Worm (Caenorhabditis elegans) whole organism, early embryonic: ENCODE measurements around the gene M57.1.

Source experiments
- B0310.2 ChIP-seq: sonication (generic microtip); optimal IDR thresholded peaks from 2 replicates; lab custom pipeline; 2016; ENCODE audit warnings: mild to moderate bottlenecking, missing genetic modification characterization, missing compliant biosample characterization
- F13C5.2 ChIP-seq: sonication (generic microtip); optimal IDR thresholded peaks from 2 replicates; lab custom pipeline; 2017; ENCODE audit warnings: mild to moderate bottlenecking, missing genetic modification characterization, inconsistent platforms, missing compliant biosample characterization
- aly-1 ChIP-seq: sonication (generic microtip); optimal IDR thresholded peaks from 2 replicates; lab custom pipeline; 2016; ENCODE audit warnings: missing genetic modification characterization, missing compliant biosample characterization
- ama-1 ChIP-seq: fragments of 150-350 bp; optimal IDR thresholded peaks from 2 replicates; lab custom pipeline; 2014
- ceh-13 ChIP-seq: fragments of 200-800 bp; sonication (Bioruptor generic); optimal IDR thresholded peaks from 2 replicates; lab custom pipeline; 2018; ENCODE audit warnings: mild to moderate bottlenecking, missing genetic modification characterization, missing compliant biosample characterization
- ceh-36 ChIP-seq: sonication (generic microtip); optimal IDR thresholded peaks from 2 replicates; lab custom pipeline; 2016; ENCODE audit warnings: missing genetic modification characterization, inconsistent platforms, missing compliant biosample characterization
- ets-7 ChIP-seq: sonication (generic microtip); optimal IDR thresholded peaks from 2 replicates; lab custom pipeline; 2016; ENCODE audit warnings: missing genotype, missing genetic modification characterization, missing compliant biosample characterization
- flt-1 ChIP-seq: fragments of 200-800 bp; sonication (Bioruptor generic); IDR thresholded peaks from 2 replicates; pipeline ENCODE4 v1.3.6; 2022; ENCODE audit warnings: missing genetic modification characterization, missing compliant biosample characterization
- hmbx-1 ChIP-seq: sonication (generic microtip); optimal IDR thresholded peaks from 2 replicates; lab custom pipeline; 2016; ENCODE audit warnings: mild to moderate bottlenecking, missing genetic modification characterization, missing compliant biosample characterization
- hmg-4 ChIP-seq: fragments of 200-800 bp; sonication (Bioruptor generic); optimal IDR thresholded peaks from 2 replicates; lab custom pipeline; 2018; ENCODE audit warnings: mild to moderate bottlenecking, missing genetic modification characterization, missing compliant biosample characterization
- hnd-1 ChIP-seq: sonication (generic microtip); optimal IDR thresholded peaks from 2 replicates; lab custom pipeline; 2016; ENCODE audit warnings: missing genetic modification characterization, missing compliant biosample characterization
- pes-1 ChIP-seq: fragments of 200-800 bp; sonication (Bioruptor generic); IDR thresholded peaks from 2 replicates; pipeline ENCODE4 v1.3.6; 2022; ENCODE audit warnings: missing genetic modification reagents, missing genetic modification characterization, missing compliant biosample characterization
- scrt-1 ChIP-seq: fragments of 200-800 bp; sonication (Bioruptor generic); IDR thresholded peaks from 2 replicates; pipeline ENCODE4 v1.3.6; 2022; ENCODE audit warnings: missing genetic modification characterization, missing compliant biosample characterization
- sea-1 ChIP-seq: fragments of 200-800 bp; sonication (Bioruptor generic); conservative IDR thresholded peaks from 2 replicates; pipeline ENCODE4 v1.3.6; 2022; ENCODE audit warnings: missing genetic modification characterization, missing compliant biosample characterization
- tbx-11 ChIP-seq: fragments of 200-800 bp; sonication (Bioruptor generic); IDR thresholded peaks from 2 replicates; pipeline ENCODE4 v1.3.6; 2022; ENCODE audit warnings: missing genetic modification characterization, missing compliant biosample characterization
- tbx-37 ChIP-seq: fragments of 200-800 bp; sonication (Bioruptor generic); conservative IDR thresholded peaks from 2 replicates; pipeline ENCODE4 v1.3.6; 2022; ENCODE audit warnings: missing genetic modification reagents, missing genetic modification characterization, missing compliant biosample characterization
- tra-4 ChIP-seq: sonication (generic microtip); optimal IDR thresholded peaks from 2 replicates; lab custom pipeline; 2017; ENCODE audit warnings: missing genetic modification characterization, missing compliant biosample characterization

M57.1 gene

DNA sequence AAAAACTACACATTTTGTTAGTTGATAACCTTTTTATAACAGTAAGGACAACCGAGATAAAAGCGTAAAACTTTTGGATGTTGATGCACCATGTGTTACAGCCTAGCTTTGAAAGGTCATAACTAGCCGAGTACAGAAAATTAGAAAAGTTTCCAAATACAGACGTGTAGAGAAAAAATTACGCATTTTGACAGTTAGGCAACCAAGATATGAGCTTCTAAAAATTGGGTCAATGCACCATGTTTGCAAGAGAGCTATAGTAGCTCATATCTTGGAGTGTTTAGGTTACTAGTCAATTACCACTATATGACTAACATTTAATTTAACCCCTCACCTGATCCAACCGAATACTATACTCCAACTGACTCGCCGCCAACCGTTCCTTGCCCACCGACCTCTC is 20.7 kb downstream of the M57.1 start:
- TF ChIP-seq F13C5.2 (no peak), hnd-1 (tag; lab: Kevin White, UChicago) (no peak), tbx-37 (GFP tag; lab: Robert Waterston, UW) (no peak), ama-1 (no peak), tra-4 (tag; lab: Kevin White, UChicago) (no peak), aly-1 (tag; lab: Kevin White, UChicago) (no peak), flt-1 (GFP tag; lab: Robert Waterston, UW) (no peak)

DNA sequence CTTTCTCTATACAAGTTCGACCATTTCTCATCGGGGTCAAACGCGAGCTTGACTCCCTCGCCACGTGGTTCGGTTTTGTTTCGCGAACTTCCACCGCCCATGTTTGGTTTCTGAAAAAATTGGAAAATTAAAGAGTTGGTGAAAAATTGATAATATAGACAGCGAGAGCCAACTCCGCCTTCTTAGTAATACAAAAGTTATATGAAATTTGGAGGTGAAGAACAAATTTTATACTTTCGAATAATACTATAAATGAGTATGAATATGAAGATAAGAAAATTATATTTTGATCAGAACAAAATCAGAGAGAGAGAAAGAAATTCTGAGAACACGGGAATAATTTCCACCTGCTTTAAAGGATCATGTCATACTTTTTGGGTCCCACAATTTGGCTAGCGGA is 25.1 kb downstream of the M57.1 start, which contains the start of gene osm-9:
Gene osm-9, minus strand, starts transcription at position 101 of the 400 bp plus-strand sequence.
- TF ChIP-seq ceh-36 (tag; lab: Kevin White, UChicago): no peak
- no peak for TF ChIP-seq hnd-1 (tag; lab: Kevin White, UChicago)
- TF ChIP-seq hmbx-1 (tag; lab: Kevin White, UChicago): no peak
- TF ChIP-seq F13C5.2: no peak
- TF ChIP-seq sea-1 (GFP tag; lab: Robert Waterston, UW): no peak
- no peak for TF ChIP-seq flt-1 (GFP tag; lab: Robert Waterston, UW)
- TF ChIP-seq ets-7 (tag; lab: Kevin White, UChicago): no peak
- no peak for TF ChIP-seq pes-1 (GFP tag; lab: Robert Waterston, UW)
- no peak for TF ChIP-seq ama-1
- TF ChIP-seq hmg-4 (GFP tag; lab: Kevin White, UChicago): no peak
- TF ChIP-seq tbx-11 (GFP tag; lab: Robert Waterston, UW): no peak
- TF ChIP-seq B0310.2 (tag; lab: Kevin White, UChicago): no peak
- no peak for TF ChIP-seq ceh-13 (GFP tag; lab: Kevin White, UChicago)

- no peak for TF ChIP-seq ceh-36 (tag; lab: Kevin White, UChicago)
- TF ChIP-seq scrt-1: no peak
- TF ChIP-seq hnd-1 (tag; lab: Kevin White, UChicago): no peak
- no peak for TF ChIP-seq B0310.2 (tag; lab: Kevin White, UChicago)
- TF ChIP-seq F13C5.2: no peak
- TF ChIP-seq tra-4 (tag; lab: Kevin White, UChicago): no peak
- TF ChIP-seq hmg-4 (GFP tag; lab: Kevin White, UChicago): no peak
- no peak for TF ChIP-seq flt-1 (GFP tag; lab: Robert Waterston, UW)
- no peak for TF ChIP-seq tbx-11 (GFP tag; lab: Robert Waterston, UW)
- TF ChIP-seq hmbx-1 (tag; lab: Kevin White, UChicago): no peak
- no peak for TF ChIP-seq aly-1 (tag; lab: Kevin White, UChicago)
- no peak for TF ChIP-seq ets-7 (tag; lab: Kevin White, UChicago)
- no peak for TF ChIP-seq ceh-13 (GFP tag; lab: Kevin White, UChicago)
- TF ChIP-seq ama-1: no peak
- no peak for TF ChIP-seq tbx-37 (GFP tag; lab: Robert Waterston, UW)
- no peak for TF ChIP-seq pes-1 (GFP tag; lab: Robert Waterston, UW)
- no peak for TF ChIP-seq sea-1 (GFP tag; lab: Robert Waterston, UW)
Measured at ce11 chrIV:3559201-3559600, 26.9 kb downstream of the M57.1 start.

DNA sequence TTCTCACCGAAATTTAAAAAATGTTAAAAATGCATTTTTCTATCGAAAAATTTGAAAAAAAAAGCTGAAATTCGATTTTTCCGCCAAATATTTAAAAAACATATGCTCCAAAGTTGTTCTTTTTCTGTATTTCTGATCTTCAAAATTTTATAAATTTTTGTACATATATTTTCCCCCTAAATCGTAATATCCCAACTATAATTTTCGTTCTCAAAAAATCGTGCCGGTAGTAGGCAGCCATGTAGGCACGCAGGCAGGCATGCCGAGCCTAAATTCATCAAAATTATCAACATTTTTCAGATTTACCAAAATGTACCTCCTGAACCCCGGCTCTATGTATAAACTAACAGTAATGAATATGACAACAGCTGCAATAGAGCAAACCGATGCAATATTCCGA is 32.6 kb downstream of the M57.1 start, which contains the start of gene sre-5:
Gene sre-5, plus strand, starts transcription at position 301 of the 400 bp plus-strand sequence.
- no peak for TF ChIP-seq scrt-1
- no peak for TF ChIP-seq tra-4 (tag; lab: Kevin White, UChicago)
- no peak for TF ChIP-seq ceh-13 (GFP tag; lab: Kevin White, UChicago)
- TF ChIP-seq hnd-1 (tag; lab: Kevin White, UChicago): no peak

ce11 chrIV:3568608-3569007 is 36.3 kb downstream of the M57.1 start, which contains the start of gene otpl-1:
otpl-1 (plus strand) TSS chrIV:3568979.
- TF ChIP-seq pes-1 (GFP tag; lab: Robert Waterston, UW): no peak
- no peak for TF ChIP-seq ets-7 (tag; lab: Kevin White, UChicago)
- no peak for TF ChIP-seq tbx-11 (GFP tag; lab: Robert Waterston, UW)
- TF ChIP-seq scrt-1: no peak
- no peak for TF ChIP-seq ceh-13 (GFP tag; lab: Kevin White, UChicago)
- TF ChIP-seq F13C5.2: no peak
- no peak for TF ChIP-seq B0310.2 (tag; lab: Kevin White, UChicago)
- no peak for TF ChIP-seq hnd-1 (tag; lab: Kevin White, UChicago)
- TF ChIP-seq hmbx-1 (tag; lab: Kevin White, UChicago): no peak
- no peak for TF ChIP-seq ceh-36 (tag; lab: Kevin White, UChicago)
- TF ChIP-seq hmg-4 (GFP tag; lab: Kevin White, UChicago): no peak
- TF ChIP-seq aly-1 (tag; lab: Kevin White, UChicago): no peak

DNA sequence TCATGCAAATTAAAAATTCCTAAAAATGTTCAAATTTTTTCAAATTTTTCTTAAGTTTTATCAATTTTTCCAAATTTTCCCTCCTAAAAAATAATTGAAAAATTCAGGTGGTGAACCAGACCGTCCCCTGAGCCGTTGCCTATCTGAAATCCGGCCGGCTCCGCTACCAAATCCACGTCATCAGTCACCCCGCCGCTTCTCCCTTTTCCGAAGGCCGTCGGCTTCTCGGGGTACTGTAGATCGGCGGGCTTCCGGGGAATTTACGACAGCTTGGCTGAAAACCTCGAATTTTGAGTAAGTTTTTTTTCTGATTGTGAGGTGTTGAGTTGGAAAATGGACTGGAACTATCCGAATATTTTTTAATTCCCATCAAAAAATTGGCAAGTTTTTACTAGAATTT is 38.3 kb downstream of the M57.1 start:
- TF ChIP-seq sea-1 (GFP tag; lab: Robert Waterston, UW): no peak
- TF ChIP-seq tbx-11 (GFP tag; lab: Robert Waterston, UW): no peak
- TF ChIP-seq flt-1 (GFP tag; lab: Robert Waterston, UW): no peak
- no peak for TF ChIP-seq hmg-4 (GFP tag; lab: Kevin White, UChicago)
- TF ChIP-seq scrt-1: no peak
- no peak for TF ChIP-seq ceh-13 (GFP tag; lab: Kevin White, UChicago)

ce11 chrIV:3578155-3578554 is 45.9 kb downstream of the M57.1 start, which contains the start of gene Y37E11B.2:
Y37E11B.2 (plus strand) TSS chrIV:3578455.
- TF ChIP-seq B0310.2 (tag; lab: Kevin White, UChicago): no peak
- no peak for TF ChIP-seq ceh-13 (GFP tag; lab: Kevin White, UChicago)
- TF ChIP-seq aly-1 (tag; lab: Kevin White, UChicago): no peak
- no peak for TF ChIP-seq flt-1 (GFP tag; lab: Robert Waterston, UW)
- TF ChIP-seq tbx-37 (GFP tag; lab: Robert Waterston, UW): no peak
- no peak for TF ChIP-seq ama-1
- no peak for TF ChIP-seq hmg-4 (GFP tag; lab: Kevin White, UChicago)
- TF ChIP-seq ceh-36 (tag; lab: Kevin White, UChicago): no peak
- TF ChIP-seq hnd-1 (tag; lab: Kevin White, UChicago): no peak
- no peak for TF ChIP-seq sea-1 (GFP tag; lab: Robert Waterston, UW)
- TF ChIP-seq tbx-11 (GFP tag; lab: Robert Waterston, UW): no peak
- TF ChIP-seq hmbx-1 (tag; lab: Kevin White, UChicago): no peak
- no peak for TF ChIP-seq pes-1 (GFP tag; lab: Robert Waterston, UW)
- no peak for TF ChIP-seq F13C5.2
- no peak for TF ChIP-seq tra-4 (tag; lab: Kevin White, UChicago)
